Fruit fly (Drosophila melanogaster): ENCODE results near the gene brk.

The brk gene

DNA sequence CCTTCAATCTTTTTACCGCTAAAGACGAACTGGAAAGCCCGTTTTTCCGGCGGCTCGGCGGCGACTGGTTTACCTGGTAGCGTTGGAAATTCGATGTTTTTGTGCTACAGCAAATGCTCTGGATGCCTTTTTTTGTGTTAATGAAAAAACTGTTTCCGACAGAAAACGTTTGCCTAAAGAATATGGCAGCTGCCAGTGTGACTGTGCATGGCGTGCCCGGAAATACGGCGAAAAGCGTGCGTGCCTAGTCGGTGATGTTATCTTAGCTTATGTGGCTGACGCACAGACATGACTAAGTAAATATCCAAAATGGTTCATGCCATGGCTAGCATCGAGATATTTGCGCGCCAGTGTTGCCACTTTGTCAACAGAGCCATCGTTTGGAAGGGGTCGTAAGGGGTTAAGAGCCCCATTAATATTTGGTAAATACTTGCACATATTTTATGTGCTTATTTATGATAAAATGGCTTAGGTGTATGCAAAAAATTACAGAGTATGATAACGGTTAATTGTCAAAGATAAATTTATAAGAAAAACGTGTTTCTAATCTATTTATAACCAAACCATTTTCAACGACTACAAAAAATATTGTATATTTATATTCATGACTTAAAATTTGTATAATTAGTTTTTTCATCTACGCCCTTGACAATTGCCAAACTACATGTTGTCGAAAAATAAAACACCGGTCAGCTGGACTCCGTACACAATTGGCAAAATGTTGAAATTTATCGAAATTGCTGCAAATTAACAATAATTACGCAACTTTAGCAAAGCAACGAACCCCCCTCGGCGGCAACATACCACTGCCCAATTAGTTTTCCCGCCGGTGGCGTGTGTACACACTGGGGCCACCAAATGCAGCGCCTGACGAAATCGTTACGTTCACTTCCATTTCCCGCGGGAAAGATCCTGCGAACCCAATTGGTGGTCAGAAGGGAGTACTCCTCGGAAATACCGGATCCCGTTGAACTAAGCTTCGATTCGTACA is 21.4 kb upstream of the brk start, which contains the start of gene CG2059 (continued):
- TF ChIP-seq danr (GFP tag; IDR thresholded peaks at IDR 0.05): no peak
- no peak for TF ChIP-seq kah (GFP tag; optimal IDR thresholded peaks at IDR 0.05)
- TF ChIP-seq CG15011 (GFP tag; optimal IDR thresholded peaks at IDR 0.05): no peak
- no peak for TF ChIP-seq tap (tag; optimal IDR thresholded peaks at IDR 0.05)
- peak; percentile 49 for TF ChIP-seq CG9817 (tag; optimal IDR thresholded peaks at IDR 0.05)
- TF ChIP-seq cad (GFP tag; optimal IDR thresholded peaks at IDR 0.05): no peak
- TF ChIP-seq h (optimal IDR thresholded peaks at IDR 0.05): no peak
- TF ChIP-seq Oaz (GFP tag; IDR thresholded peaks at IDR 0.05): peak; percentile 37; the same call in 1 of the 2 replicates
- TF ChIP-seq Sox102F (GFP tag; optimal IDR thresholded peaks at IDR 0.05): no peak
- peak; percentile 29 for TF ChIP-seq eyg (GFP tag; optimal IDR thresholded peaks at IDR 0.05)
- TF ChIP-seq Atf6 (GFP tag; IDR thresholded peaks at IDR 0.05): 0 out of 2 replicates have a peak, but pooled peaks have one; percentile 9
- peak; percentile 52 for TF ChIP-seq knrl (GFP tag; IDR thresholded peaks at IDR 0.05; ENCODE audit: partially characterized antibody)
- peak; percentile 26 for TF ChIP-seq fd102C (GFP tag; optimal IDR thresholded peaks at IDR 0.05)
- TF ChIP-seq Taf1 (GFP tag; IDR thresholded peaks at IDR 0.05): no peak
- no peak for TF ChIP-seq Trl (optimal IDR thresholded peaks at IDR 0.05)
- TF ChIP-seq Trl (GFP tag; optimal IDR thresholded peaks at IDR 0.05): peak; percentile 52
- TF ChIP-seq Atf3 (GFP tag; optimal IDR thresholded peaks at IDR 0.05): peak; percentile 59
- no peak for TF ChIP-seq oc (tag; optimal IDR thresholded peaks at IDR 0.05)
- peak; percentile 58 for TF ChIP-seq CG16813 (GFP tag; IDR thresholded peaks at IDR 0.05; ENCODE audit: partially characterized antibody)
- TF ChIP-seq CG15514 (GFP tag; optimal IDR thresholded peaks at IDR 0.05): peak; percentile 84
- no peak for TF ChIP-seq Dfd (GFP tag; optimal IDR thresholded peaks at IDR 0.05)
- TF ChIP-seq H2.0 (GFP tag; IDR thresholded peaks at IDR 0.05): peak; percentile 18; the same call in 1 of the 2 replicates
- no peak for TF ChIP-seq Eip74EF (GFP tag; optimal IDR thresholded peaks at IDR 0.05)
- TF ChIP-seq CG8388 (GFP tag; optimal IDR thresholded peaks at IDR 0.05): no peak
- peak; percentile 65; the same call in 2 of the 3 replicates for TF ChIP-seq CG11560 (tag; IDR thresholded peaks at IDR 0.05)
- TF ChIP-seq mld (GFP tag; IDR thresholded peaks at IDR 0.05; ENCODE audit: partially characterized antibody): no peak
- no peak for TF ChIP-seq ttk (GFP tag; IDR thresholded peaks at IDR 0.05)
- TF ChIP-seq pnt (GFP tag; optimal IDR thresholded peaks at IDR 0.05): peak; percentile 52
- TF ChIP-seq HLH54F (GFP tag; optimal IDR thresholded peaks at IDR 0.05): peak; percentile 38
- TF ChIP-seq YL-1 (GFP tag; optimal IDR thresholded peaks at IDR 0.05): peak; percentile 56
- TF ChIP-seq CG8924 (tag; optimal IDR thresholded peaks at IDR 0.05): peak; percentile 54
- TF ChIP-seq Hey (tag; optimal IDR thresholded peaks at IDR 0.05): peak; percentile 21
- no peak for TF ChIP-seq CG31224 (GFP tag; IDR thresholded peaks at IDR 0.05)
- TF ChIP-seq Rx (GFP tag; IDR thresholded peaks at IDR 0.05): peak; percentile 45; the same call in 1 of the 2 replicates
- TF ChIP-seq Meics (GFP tag; optimal IDR thresholded peaks at IDR 0.05): peak; percentile 38
- TF ChIP-seq lola (GFP tag; optimal IDR thresholded peaks at IDR 0.05): no peak
- peak; percentile 60 for TF ChIP-seq CG17802 (tag; optimal IDR thresholded peaks at IDR 0.05)
- peak; percentile 47 for TF ChIP-seq CTCF (GFP tag; optimal IDR thresholded peaks at IDR 0.05)
- no peak for TF ChIP-seq ham (GFP tag; IDR thresholded peaks at IDR 0.05)
- peak; percentile 38 for TF ChIP-seq NfI (GFP tag; optimal IDR thresholded peaks at IDR 0.05)
- TF ChIP-seq Ravus (GFP tag; IDR thresholded peaks at IDR 0.05): no peak
- TF ChIP-seq Nf-YB (GFP tag; optimal IDR thresholded peaks at IDR 0.05): peak; percentile 23
- TF ChIP-seq tll (GFP tag; optimal IDR thresholded peaks at IDR 0.05): no peak
- no peak for TF ChIP-seq CG11696 (GFP tag; IDR thresholded peaks at IDR 0.05)
- TF ChIP-seq lab (GFP tag; optimal IDR thresholded peaks at IDR 0.05): peak; percentile 55
- TF ChIP-seq CG12299 (tag; optimal IDR thresholded peaks at IDR 0.05): peak; percentile 19
- peak; percentile 48 for TF ChIP-seq CG13775 (GFP tag; optimal IDR thresholded peaks at IDR 0.05)
- TF ChIP-seq CG6254 (GFP tag; optimal IDR thresholded peaks at IDR 0.05): no peak
